Worm (Caenorhabditis elegans) whole organism, mixed stage, embryonic: ENCODE data around the gene R03H10.11.

Experiments
- hlh-1 ChIP-seq: fragments of 150-350 bp; optimal IDR thresholded peaks from 2 replicates; lab custom pipeline; 2014; ENCODE audit warnings: missing biosample characterization, missing genetic modification reagents, missing genetic modification characterization
- lin-13 ChIP-seq: fragments of 150-350 bp; optimal IDR thresholded peaks from 2 replicates; lab custom pipeline; 2014; ENCODE audit warnings: missing biosample characterization, missing genetic modification characterization
- mep-1 ChIP-seq: fragments of 150-350 bp; optimal IDR thresholded peaks from 2 replicates; lab custom pipeline; 2017; ENCODE audit warnings: missing biosample characterization, missing genetic modification reagents, missing genetic modification characterization, inconsistent platforms
- nhr-237 ChIP-seq: fragments of 150-350 bp; optimal IDR thresholded peaks from 2 replicates; lab custom pipeline; 2014; ENCODE audit warnings: missing biosample characterization, missing genetic modification characterization
- snpc-4 ChIP-seq: fragments of 150-350 bp; optimal IDR thresholded peaks from 2 replicates; lab custom pipeline; 2014; ENCODE audit warnings: missing biosample characterization, missing genetic modification characterization
- unc-39 ChIP-seq: fragments of 150-350 bp; optimal IDR thresholded peaks from 2 replicates; lab custom pipeline; 2014; ENCODE audit warnings: missing biosample characterization, missing genetic modification characterization

ce11 chrII:4182364-4182763 lies at the start of gene R03H10.11:
- TF ChIP-seq hlh-1 (tag; lab: Kevin White, UChicago), result no peak
- TF ChIP-seq mep-1 (tag; lab: Kevin White, UChicago), result no peak
- no peak for TF ChIP-seq snpc-4 (tag; lab: Kevin White, UChicago)
- no peak for TF ChIP-seq lin-13 (tag; lab: Kevin White, UChicago)
- TF ChIP-seq nhr-237 (tag; lab: Kevin White, UChicago), result no peak
- TF ChIP-seq unc-39 (tag; lab: Kevin White, UChicago), result no peak
